Worm (Caenorhabditis elegans) whole organism, L3 larva: ENCODE data around the gene odr-8.

Source experiments
- ceh-16 ChIP-seq: sonication (generic microtip); optimal IDR thresholded peaks from 2 replicates; lab custom pipeline; 2017; ENCODE audit warnings: missing biosample characterization, missing genetic modification characterization
- ceh-28 ChIP-seq: fragments of 150-350 bp; optimal IDR thresholded peaks from 2 replicates; lab custom pipeline; 2014; ENCODE audit warnings: missing biosample characterization, missing genetic modification reagents, missing genetic modification characterization
- ceh-9 ChIP-seq: sonication (generic microtip); optimal IDR thresholded peaks from 2 replicates; lab custom pipeline; 2018; ENCODE audit warnings: missing biosample characterization, missing genetic modification characterization
- egl-27 ChIP-seq: sonication (generic microtip); optimal IDR thresholded peaks from 4 replicates; lab custom pipeline; 2017; ENCODE audit warnings: missing biosample characterization, missing genetic modification reagents, missing genetic modification characterization
- egl-5 ChIP-seq: fragments of 150-350 bp; optimal IDR thresholded peaks from 2 replicates; lab custom pipeline; 2017; ENCODE audit warnings: missing biosample characterization, missing genetic modification reagents, missing genetic modification characterization, inconsistent platforms
- elt-2 ChIP-seq: sonication (generic microtip); optimal IDR thresholded peaks from 2 replicates; lab custom pipeline; 2016; ENCODE audit warnings: missing genetic modification reagents, mild to moderate bottlenecking, missing genetic modification characterization, missing compliant biosample characterization
- elt-3 ChIP-seq, 3 experiments: fragments of 150-350 bp in 1 of 3; sonication (generic microtip) in 2 of 3; optimal IDR thresholded peaks; 2 replicates in 2 of 3; 4 replicates in 1 of 3; lab custom pipeline; 2014 to 2017; ENCODE audit warnings: missing biosample characterization in 3 of 3, missing genetic modification characterization in 3 of 3
- eor-1 ChIP-seq, 2 experiments: fragments of 150-350 bp; optimal IDR thresholded peaks; 2 replicates each; lab custom pipeline; 2014 to 2018; ENCODE audit warnings: missing biosample characterization in 2 of 2, missing genetic modification characterization in 2 of 2
- fkh-10 ChIP-seq: sonication (generic microtip); optimal IDR thresholded peaks from 2 replicates; lab custom pipeline; 2017; ENCODE audit warnings: missing biosample characterization, missing genetic modification reagents, missing genetic modification characterization
- hmg-11 ChIP-seq: sonication (generic microtip); optimal IDR thresholded peaks from 2 replicates; lab custom pipeline; 2016; ENCODE audit warnings: missing genetic modification characterization, missing compliant biosample characterization
- jun-1 ChIP-seq: fragments of 150-350 bp; optimal IDR thresholded peaks from 2 replicates; lab custom pipeline; 2014; ENCODE audit warnings: missing biosample characterization, missing genetic modification reagents, missing genetic modification characterization
- lin-39 ChIP-seq: fragments of 150-350 bp; optimal IDR thresholded peaks from 2 replicates; lab custom pipeline; 2018; ENCODE audit warnings: missing biosample characterization, missing genetic modification reagents, missing genetic modification characterization
- mdl-1 ChIP-seq: fragments of 150-350 bp; optimal IDR thresholded peaks from 2 replicates; lab custom pipeline; 2014; ENCODE audit warnings: missing biosample characterization, missing genetic modification characterization
- nfya-1 ChIP-seq: sonication (generic microtip); optimal IDR thresholded peaks from 2 replicates; lab custom pipeline; 2017; ENCODE audit warnings: missing genetic modification characterization, mild to moderate bottlenecking, missing compliant biosample characterization, antibody characterized with exemption, moderate library complexity; ENCODE audit not compliant: insufficient read depth
- nhr-12 ChIP-seq: fragments of 150-350 bp; optimal IDR thresholded peaks from 2 replicates; lab custom pipeline; 2014; ENCODE audit warnings: missing biosample characterization, missing genetic modification characterization
- nhr-23 ChIP-seq: fragments of 150-350 bp; optimal IDR thresholded peaks from 2 replicates; lab custom pipeline; 2014; ENCODE audit warnings: missing biosample characterization, missing genetic modification reagents, missing genetic modification characterization
- nhr-25 ChIP-seq: sonication (generic microtip); optimal IDR thresholded peaks from 2 replicates; lab custom pipeline; 2017; ENCODE audit warnings: missing biosample characterization, missing genetic modification characterization
- nhr-28 ChIP-seq: fragments of 150-350 bp; optimal IDR thresholded peaks from 2 replicates; lab custom pipeline; 2014; ENCODE audit warnings: missing biosample characterization, missing genetic modification characterization
- nhr-43 ChIP-seq: sonication (generic microtip); optimal IDR thresholded peaks from 2 replicates; lab custom pipeline; 2016; ENCODE audit warnings: mild to moderate bottlenecking, missing genetic modification characterization, missing compliant biosample characterization; ENCODE audit not compliant: poor library complexity, severe bottlenecking
- nhr-67 ChIP-seq: fragments of 150-350 bp; optimal IDR thresholded peaks from 2 replicates; lab custom pipeline; 2014; ENCODE audit warnings: missing biosample characterization, missing genetic modification characterization
- nhr-76 ChIP-seq: fragments of 150-350 bp; sonication (generic microtip); optimal IDR thresholded peaks from 5 replicates; lab custom pipeline; 2014; ENCODE audit warnings: missing biosample characterization, missing genetic modification characterization
- nhr-77 ChIP-seq: fragments of 150-350 bp; optimal IDR thresholded peaks from 2 replicates; lab custom pipeline; 2014; ENCODE audit warnings: missing biosample characterization, missing genetic modification characterization
- pha-4 ChIP-seq: fragments of 150-350 bp; optimal IDR thresholded peaks from 2 replicates; lab custom pipeline; 2014; ENCODE audit warnings: missing biosample characterization, missing genetic modification reagents, missing genetic modification characterization
- pqm-1 ChIP-seq: fragments of 150-350 bp; optimal IDR thresholded peaks from 2 replicates; lab custom pipeline; 2017; ENCODE audit warnings: missing biosample characterization, missing genetic modification characterization, inconsistent platforms
- sea-2 ChIP-seq: fragments of 150-350 bp; sonication (generic microtip); optimal IDR thresholded peaks from 4 replicates; lab custom pipeline; 2014; ENCODE audit warnings: missing biosample characterization, missing genetic modification reagents, missing genetic modification characterization
- skn-1 ChIP-seq: fragments of 150-350 bp; optimal IDR thresholded peaks from 2 replicates; lab custom pipeline; 2014; ENCODE audit warnings: missing biosample characterization, missing genetic modification characterization
- snpc-4 ChIP-seq: fragments of 150-350 bp; optimal IDR thresholded peaks from 2 replicates; lab custom pipeline; 2014; ENCODE audit warnings: missing biosample characterization, missing genetic modification characterization
- tbx-2 ChIP-seq: sonication (generic microtip); optimal IDR thresholded peaks from 2 replicates; lab custom pipeline; 2016; ENCODE audit warnings: mild to moderate bottlenecking, missing genetic modification characterization, missing compliant biosample characterization
- unc-39 ChIP-seq: sonication (generic microtip); optimal IDR thresholded peaks from 4 replicates; lab custom pipeline; 2017; ENCODE audit warnings: missing biosample characterization, missing genetic modification characterization
- zag-1 ChIP-seq: fragments of 150-350 bp; optimal IDR thresholded peaks from 2 replicates; lab custom pipeline; 2014; ENCODE audit warnings: missing biosample characterization, missing genetic modification characterization
- ztf-11 ChIP-seq: fragments of 150-350 bp; optimal IDR thresholded peaks from 2 replicates; lab custom pipeline; 2014; ENCODE audit warnings: missing biosample characterization, missing genetic modification characterization
- ztf-4 ChIP-seq: fragments of 150-350 bp; optimal IDR thresholded peaks from 2 replicates; lab custom pipeline; 2014; ENCODE audit warnings: missing biosample characterization, missing genetic modification characterization

The odr-8 gene

ce11 chrIV:6575959-6576727 is 6.4 kb downstream of the odr-8 start:
- peak; percentile 74 for TF ChIP-seq pha-4 (tag; lab: Kevin White, UChicago)
- no peak for TF ChIP-seq skn-1

- TF ChIP-seq nhr-12 (tag; lab: Kevin White, UChicago) (no peak), snpc-4 (tag; lab: Kevin White, UChicago) (no peak), nhr-43 (tag; lab: Kevin White, UChicago) (no peak), pqm-1 (peak; percentile 38), hmg-11 (tag; lab: Kevin White, UChicago) (peak; percentile 26), jun-1 (tag; lab: Kevin White, UChicago) (no peak), sea-2 (GFP tag; lab: Kevin White, UChicago) (no peak), pha-4 (tag; lab: Kevin White, UChicago) (no peak), lin-39 (tag; lab: Kevin White, UChicago) (peak; percentile 8), tbx-2 (no peak), nhr-67 (tag; lab: Kevin White, UChicago) (no peak), eor-1 (tag; optimal IDR thresholded peaks at IDR 0.05; lab: Kevin White, UChicago) (no peak), unc-39 (tag; lab: Kevin White, UChicago) (no peak), egl-27 (tag; lab: Kevin White, UChicago) (no peak), elt-2 (tag; lab: Kevin White, UChicago) (peak; percentile 44), ceh-16 (tag; lab: Kevin White, UChicago) (no peak), nfya-1 (peak; percentile 0), elt-3 (tag; optimal IDR thresholded peaks at IDR 0.05; lab: Kevin White, UChicago) (no peak)
Measured at ce11 chrIV:6574343-6574742, 8.2 kb downstream of the odr-8 start.

ce11 chrIV:6572655-6573054 is 9.8 kb downstream of the odr-8 start:
- TF ChIP-seq nhr-28 (no peak), nhr-43 (tag; lab: Kevin White, UChicago) (no peak), nhr-76 (tag; lab: Kevin White, UChicago) (no peak), snpc-4 (tag; lab: Kevin White, UChicago) (no peak), pha-4 (tag; lab: Kevin White, UChicago) (peak; percentile 59), ztf-4 (tag; lab: Kevin White, UChicago) (no peak), nhr-67 (tag; lab: Kevin White, UChicago) (no peak)

DNA sequence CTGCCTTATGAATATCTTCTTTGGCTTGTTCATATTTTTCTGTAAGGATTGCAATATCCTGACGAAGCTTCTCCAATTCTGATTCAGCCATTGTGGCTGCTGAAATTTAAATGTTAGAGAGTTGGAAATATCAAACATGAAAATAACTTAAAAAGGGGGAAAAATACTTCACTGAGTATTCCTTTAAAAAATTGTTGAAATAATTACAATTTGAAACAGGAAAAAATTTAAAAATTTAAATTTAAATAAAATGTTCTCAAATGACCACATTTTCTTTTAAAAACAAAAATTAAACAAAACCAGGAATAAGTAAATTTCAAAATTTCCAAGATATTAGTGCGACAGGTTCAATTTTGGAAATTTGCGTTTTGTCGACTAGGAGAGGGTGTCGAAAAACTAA is 10.3 kb downstream of the odr-8 start, which contains the start of gene bicd-1:
TSS of gene bicd-1 (minus strand) at position 101 of the 400 bp plus-strand sequence.
- TF ChIP-seq nhr-12 (tag; lab: Kevin White, UChicago) (no peak), pha-4 (tag; lab: Kevin White, UChicago) (no peak), fkh-10 (GFP tag; lab: Kevin White, UChicago) (no peak)

- no peak for TF ChIP-seq nhr-67 (tag; lab: Kevin White, UChicago)
- no peak for TF ChIP-seq ceh-9
- peak; percentile 44 for TF ChIP-seq snpc-4 (tag; lab: Kevin White, UChicago)
- no peak for TF ChIP-seq ceh-28 (tag; lab: Kevin White, UChicago)
- TF ChIP-seq nhr-12 (tag; lab: Kevin White, UChicago), result no peak
Measured at ce11 chrIV:6565605-6566004, 16.9 kb downstream of the odr-8 start.

- peak; percentile 38 for TF ChIP-seq pha-4 (tag; lab: Kevin White, UChicago)
- no peak for TF ChIP-seq egl-5
Measured at ce11 chrIV:6562039-6562438, 20.5 kb downstream of the odr-8 start.

DNA sequence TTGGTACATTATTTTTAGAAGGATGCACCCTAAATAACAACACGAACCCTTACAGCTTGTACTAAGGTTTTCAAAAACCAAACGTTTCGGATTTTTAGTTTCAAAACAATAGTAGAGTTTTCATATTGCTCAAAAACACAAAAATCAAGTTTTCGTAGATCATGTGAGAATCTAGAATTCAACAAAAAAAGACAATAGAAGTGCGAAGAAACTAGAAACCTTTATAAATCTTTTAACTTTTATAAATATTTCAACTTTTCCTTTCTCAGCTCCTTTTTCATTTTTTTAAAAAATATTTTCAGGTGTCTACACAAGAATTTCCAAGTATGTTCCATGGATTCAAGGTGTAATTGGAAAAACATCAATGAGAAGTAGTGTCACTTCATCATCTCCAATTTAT is 22.1 kb downstream of the odr-8 start, which contains the start of gene best-9:
TSS of gene best-9 (plus strand) at position 301 of the 400 bp plus-strand sequence.
- TF ChIP-seq nhr-23 (tag; lab: Kevin White, UChicago) (no peak), nhr-25 (no peak), ztf-11 (tag; lab: Kevin White, UChicago) (no peak), nhr-12 (tag; lab: Kevin White, UChicago) (no peak), nhr-43 (tag; lab: Kevin White, UChicago) (no peak), nhr-77 (tag; lab: Kevin White, UChicago) (no peak), ceh-28 (tag; lab: Kevin White, UChicago) (no peak), ceh-9 (no peak), mdl-1 (tag; lab: Kevin White, UChicago) (no peak), egl-5 (no peak), zag-1 (tag; lab: Kevin White, UChicago) (no peak), snpc-4 (tag; lab: Kevin White, UChicago) (no peak)
- TF ChIP-seq, all 47 proteins: peak for 0
